Fruit fly (Drosophila melanogaster): ENCODE measurements around the gene Qtzl.

Gene Qtzl

dm6 chr2L:12002922-12003791, 7.6 kb downstream of the Qtzl start (continued):
- TF ChIP-seq Neu2 (GFP tag; optimal IDR thresholded peaks at IDR 0.05; ENCODE audit: borderline replicate concordance), result no peak
- TF ChIP-seq CG13775 (GFP tag; optimal IDR thresholded peaks at IDR 0.05), result peak; percentile 21
- TF ChIP-seq CG12155 (GFP tag; optimal IDR thresholded peaks at IDR 0.05), result peak; percentile 18
- peak; percentile 37 for TF ChIP-seq CoRest (tag; optimal IDR thresholded peaks at IDR 0.05)
- peak; percentile 50 for TF ChIP-seq CG7839 (tag; optimal IDR thresholded peaks at IDR 0.05)
- TF ChIP-seq wor (GFP tag; IDR thresholded peaks at IDR 0.05), result no peak
- TF ChIP-seq HHEX (GFP tag; optimal IDR thresholded peaks at IDR 0.05), result peak; percentile 25
- peak; percentile 90 for TF ChIP-seq Med (GFP tag)
- peak; percentile 11 for TF ChIP-seq CG6854 (GFP tag; optimal IDR thresholded peaks at IDR 0.05)
- peak; percentile 97 for TF ChIP-seq CG34376 (GFP tag; optimal IDR thresholded peaks at IDR 0.05)
- TF ChIP-seq CG4730 (GFP tag; IDR thresholded peaks at IDR 0.05), result no peak
- peak in 1 of 2 experiments; percentile 44 for TF ChIP-seq bsh (GFP tag; optimal IDR thresholded peaks at IDR 0.05)
- TF ChIP-seq CG2199 (GFP tag; IDR thresholded peaks at IDR 0.05), result no peak
- TF ChIP-seq unpg (GFP tag; optimal IDR thresholded peaks at IDR 0.05), result peak; percentile 52
- no peak for TF ChIP-seq Poxn (GFP tag; IDR thresholded peaks at IDR 0.05)
- no peak for TF ChIP-seq Doc2 (GFP tag; IDR thresholded peaks at IDR 0.05)
- no peak for TF ChIP-seq ttk (GFP tag; IDR thresholded peaks at IDR 0.05)
- TF ChIP-seq CG5245 (GFP tag; optimal IDR thresholded peaks at IDR 0.05), result no peak
- peak; percentile 98 for TF ChIP-seq sug (tag; optimal IDR thresholded peaks at IDR 0.05)
- peak; percentile 40 for TF ChIP-seq lab (GFP tag; optimal IDR thresholded peaks at IDR 0.05)
- TF ChIP-seq btn (GFP tag; optimal IDR thresholded peaks at IDR 0.05), result no peak

dm6 chr2L:12003792-12004210, 8.3 kb downstream of the Qtzl start:
- TF ChIP-seq Abd-B (GFP tag; optimal IDR thresholded peaks at IDR 0.05) (peak; percentile 56), nmo (GFP tag; optimal IDR thresholded peaks at IDR 0.05) (peak; percentile 13), hkb (optimal IDR thresholded peaks at IDR 0.05) (peak; percentile 46), hkb (GFP tag; IDR thresholded peaks at IDR 0.05) (no peak), Sin3A (optimal IDR thresholded peaks at IDR 0.05) (peak; percentile 25), CG15011 (GFP tag; optimal IDR thresholded peaks at IDR 0.05) (no peak), Ets65A (GFP tag) (peak; percentile 7), sd (tag; optimal IDR thresholded peaks at IDR 0.05) (peak; percentile 95), Hr78 (GFP tag; optimal IDR thresholded peaks at IDR 0.05) (no peak), Nf-YC (tag; optimal IDR thresholded peaks at IDR 0.05) (peak; percentile 97), CG1832 (GFP tag; optimal IDR thresholded peaks at IDR 0.05) (peak; percentile 92), Sry-β (GFP tag; optimal IDR thresholded peaks at IDR 0.05) (no peak), CTCF (GFP tag; optimal IDR thresholded peaks at IDR 0.05) (peak; percentile 96), CG15514 (GFP tag; optimal IDR thresholded peaks at IDR 0.05) (no peak), insv (GFP tag; optimal IDR thresholded peaks at IDR 0.05) (peak in 1 of 2 experiments; percentile 48), Lhr (GFP tag; optimal IDR thresholded peaks at IDR 0.05) (peak; percentile 57), CG15479 (GFP tag; optimal IDR thresholded peaks at IDR 0.05) (peak; percentile 73), CG8478 (optimal IDR thresholded peaks at IDR 0.05) (peak; percentile 62), chinmo (GFP tag; IDR thresholded peaks at IDR 0.05; ENCODE audit: partially characterized antibody) (no peak), nerfin-1 (tag; optimal IDR thresholded peaks at IDR 0.05) (peak; percentile 67), nerfin-2 (GFP tag; IDR thresholded peaks at IDR 0.05; ENCODE audit: partially characterized antibody) (no peak), B-H2 (GFP tag; optimal IDR thresholded peaks at IDR 0.05) (no peak), CG3163 (GFP tag; optimal IDR thresholded peaks at IDR 0.05) (peak; percentile 33), cg (GFP tag; optimal IDR thresholded peaks at IDR 0.05) (peak; percentile 94), otp (GFP tag; IDR thresholded peaks at IDR 0.05) (no peak), CG12299 (tag; optimal IDR thresholded peaks at IDR 0.05) (no peak), jing (GFP tag; optimal IDR thresholded peaks at IDR 0.05) (peak; percentile 48), Nf-YB (GFP tag; optimal IDR thresholded peaks at IDR 0.05) (peak; percentile 96), CG2889 (GFP tag; IDR thresholded peaks at IDR 0.05) (no peak)

All from whole organism, embryonic.